Worm (Caenorhabditis elegans) whole organism, young adult: Measurements from ENCODE around the gene Y73B3A.4.
"Not testable (repeated sequence)": the region's sequence is repeated elsewhere in the genome, so short reads cannot be mapped to it uniquely, and the experiment has no call there.

Experiments
- D2030.7 ChIP-seq: fragments of 200-800 bp; sonication (Bioruptor generic); IDR thresholded peaks from 2 replicates; pipeline ENCODE4 v1.3.6; 2022; ENCODE audit warnings: missing genetic modification reagents, missing genetic modification characterization, missing compliant biosample characterization
- F33H1.4 ChIP-seq: fragments of 200-800 bp; sonication (Bioruptor generic); IDR thresholded peaks from 2 replicates; pipeline ENCODE4 v1.3.6; 2022; ENCODE audit warnings: missing genetic modification reagents, missing genetic modification characterization, missing compliant biosample characterization
- athp-1 ChIP-seq: sonication (generic microtip); optimal IDR thresholded peaks from 2 replicates; lab custom pipeline; 2017; ENCODE audit warnings: mild to moderate bottlenecking, missing genetic modification characterization, missing compliant biosample characterization
- efl-1 ChIP-seq: fragments of 150-350 bp; optimal IDR thresholded peaks from 2 replicates; lab custom pipeline; 2014; ENCODE audit warnings: missing biosample characterization, missing genetic modification reagents, missing genetic modification characterization
- ets-4 ChIP-seq: fragments of 200-800 bp; sonication (Bioruptor generic); optimal IDR thresholded peaks from 2 replicates; lab custom pipeline; 2018; ENCODE audit warnings: mild to moderate bottlenecking, missing genetic modification characterization, missing compliant biosample characterization
- lsl-1 ChIP-seq: fragments of 200-800 bp; sonication (Bioruptor generic); optimal IDR thresholded peaks from 2 replicates; lab custom pipeline; 2018; ENCODE audit warnings: mild to moderate bottlenecking, missing genetic modification characterization, moderate library complexity, missing compliant biosample characterization
- madf-6 ChIP-seq: fragments of 200-800 bp; sonication (Bioruptor generic); IDR thresholded peaks from 2 replicates; pipeline ENCODE4 v1.3.6; 2022; ENCODE audit warnings: missing genetic modification reagents, missing genetic modification characterization, missing compliant biosample characterization
- madf-8 ChIP-seq: fragments of 200-800 bp; sonication (Bioruptor generic); conservative IDR thresholded peaks from 2 replicates; pipeline ENCODE4 v1.3.6; 2022; ENCODE audit warnings: missing genetic modification reagents, missing genetic modification characterization, missing compliant biosample characterization
- xnd-1 ChIP-seq: sonication (generic microtip); optimal IDR thresholded peaks from 2 replicates; lab custom pipeline; 2016; ENCODE audit warnings: missing genotype, missing genetic modification reagents, missing genetic modification characterization, missing compliant biosample characterization

Y73B3A.4 gene

ce11 chrX:47484-47883 is 57.1 kb downstream of the Y73B3A.4 start, which contains the start of gene Y73B3A.20:
Y73B3A.20 (plus strand) TSS chrX:47690.
- peak; percentile 84 for TF ChIP-seq F33H1.4
- TF ChIP-seq xnd-1 (tag; lab: Kevin White, UChicago): peak; percentile 7
- peak; percentile 30 for TF ChIP-seq lsl-1 (GFP tag; lab: Kevin White, UChicago)
- 0 out of 2 replicates have a peak, but pooled peaks have one; percentile 12 for TF ChIP-seq madf-8 (GFP tag; lab: Robert Waterston, UW)
- peak; percentile 59 for TF ChIP-seq D2030.7
- peak; percentile 15 for TF ChIP-seq efl-1 (GFP tag; lab: Kevin White, UChicago)
- TF ChIP-seq, all 124 proteins: peak for 6; not testable (repeated sequence) for 118

- not testable (repeated sequence) for TF ChIP-seq athp-1 (tag; lab: Kevin White, UChicago); madf-6; ets-4
These were observed 57.7 kb downstream of the Y73B3A.4 start, which contains the start of gene Y73B3A.1 for ce11 chrX:46833-47232. Y73B3A.1 (minus strand) TSS chrX:46933.
